Worm (Caenorhabditis elegans) whole organism, late embryonic: ENCODE data around the gene ceh-58.
A peak's percentile ranks its signal among the peaks of the same experiment; 100 is the strongest.

Experiments
- C08G9.2 ChIP-seq: sonication (generic microtip); optimal IDR thresholded peaks from 2 replicates; lab custom pipeline; 2016; ENCODE audit warnings: mild to moderate bottlenecking, missing genetic modification characterization, moderate library complexity, missing compliant biosample characterization
- F13H6.1 ChIP-seq: sonication (generic microtip); optimal IDR thresholded peaks from 2 replicates; lab custom pipeline; 2016; ENCODE audit warnings: missing genetic modification characterization, missing compliant biosample characterization
- K02D7.2 ChIP-seq: sonication (generic microtip); optimal IDR thresholded peaks from 2 replicates; lab custom pipeline; 2017; ENCODE audit warnings: mild to moderate bottlenecking, missing genetic modification characterization, missing compliant biosample characterization
- K09A11.1 ChIP-seq: sonication (generic microtip); optimal IDR thresholded peaks from 2 replicates; lab custom pipeline; 2017; ENCODE audit warnings: antibody characterized with exemption, mild to moderate bottlenecking, missing genetic modification characterization, missing compliant biosample characterization; ENCODE audit not compliant: insufficient read depth
- ahr-1 ChIP-seq: sonication (generic microtip); optimal IDR thresholded peaks from 2 replicates; lab custom pipeline; 2016; ENCODE audit warnings: missing genetic modification characterization, missing compliant biosample characterization
- ceh-14 ChIP-seq: sonication (generic microtip); optimal IDR thresholded peaks from 2 replicates; lab custom pipeline; 2016; ENCODE audit warnings: missing genotype, missing genetic modification characterization, missing compliant biosample characterization
- ceh-18 ChIP-seq: sonication (generic microtip); optimal IDR thresholded peaks from 2 replicates; lab custom pipeline; 2016; ENCODE audit warnings: missing genetic modification characterization, missing compliant biosample characterization
- ceh-19 ChIP-seq: fragments of 200-800 bp; sonication (Bioruptor generic); optimal IDR thresholded peaks from 2 replicates; lab custom pipeline; 2018; ENCODE audit warnings: mild to moderate bottlenecking, missing genetic modification characterization, missing compliant biosample characterization
- ceh-2 ChIP-seq: sonication (generic microtip); optimal IDR thresholded peaks from 2 replicates; lab custom pipeline; 2016; ENCODE audit warnings: missing genotype, missing genetic modification characterization, missing compliant biosample characterization
- ceh-22 ChIP-seq: sonication (generic microtip); optimal IDR thresholded peaks from 2 replicates; lab custom pipeline; 2017; ENCODE audit warnings: missing biosample characterization, missing genetic modification characterization
- ceh-31 ChIP-seq: sonication (generic microtip); optimal IDR thresholded peaks from 2 replicates; lab custom pipeline; 2016; ENCODE audit warnings: missing genetic modification characterization, missing compliant biosample characterization
- ceh-34 ChIP-seq: sonication (generic microtip); optimal IDR thresholded peaks from 2 replicates; lab custom pipeline; 2016; ENCODE audit warnings: mild to moderate bottlenecking, missing genetic modification characterization, missing compliant biosample characterization
- ceh-6 ChIP-seq: fragments of 200-800 bp; sonication (Bioruptor generic); optimal IDR thresholded peaks from 2 replicates; lab custom pipeline; 2018; ENCODE audit warnings: mild to moderate bottlenecking, missing genetic modification characterization, missing compliant biosample characterization
- che-1 ChIP-seq: sonication (generic microtip); optimal IDR thresholded peaks from 2 replicates; lab custom pipeline; 2016; ENCODE audit warnings: mild to moderate bottlenecking, missing genetic modification characterization, missing compliant biosample characterization
- dmd-4 ChIP-seq: sonication (generic microtip); optimal IDR thresholded peaks from 2 replicates; lab custom pipeline; 2016; ENCODE audit warnings: borderline replicate concordance, missing genetic modification characterization, missing compliant biosample characterization
- dve-1 ChIP-seq: sonication (generic microtip); optimal IDR thresholded peaks from 2 replicates; lab custom pipeline; 2017; ENCODE audit warnings: antibody characterized with exemption, mild to moderate bottlenecking, missing genetic modification characterization, missing compliant biosample characterization
- elt-2 ChIP-seq: sonication (generic microtip); optimal IDR thresholded peaks from 2 replicates; lab custom pipeline; 2016; ENCODE audit warnings: missing genetic modification reagents, missing genetic modification characterization, missing compliant biosample characterization
- fkh-6 ChIP-seq: sonication (generic microtip); optimal IDR thresholded peaks from 2 replicates; lab custom pipeline; 2016; ENCODE audit warnings: missing genetic modification characterization, missing compliant biosample characterization
- gmeb-2 ChIP-seq: sonication (generic microtip); optimal IDR thresholded peaks from 2 replicates; lab custom pipeline; 2016; ENCODE audit warnings: missing genetic modification characterization, inconsistent platforms, missing compliant biosample characterization
- hlh-6 ChIP-seq: sonication (generic microtip); optimal IDR thresholded peaks from 2 replicates; lab custom pipeline; 2016; ENCODE audit warnings: missing genotype, missing genetic modification characterization, missing compliant biosample characterization
- hlh-8 ChIP-seq: sonication (generic microtip); optimal IDR thresholded peaks from 2 replicates; lab custom pipeline; 2016; ENCODE audit warnings: missing genotype, missing genetic modification characterization, missing compliant biosample characterization
- lim-6 ChIP-seq: sonication (generic microtip); optimal IDR thresholded peaks from 2 replicates; lab custom pipeline; 2016; ENCODE audit warnings: missing genetic modification characterization, missing compliant biosample characterization
- madf-2 ChIP-seq: sonication (generic microtip); optimal IDR thresholded peaks from 2 replicates; lab custom pipeline; 2017; ENCODE audit warnings: missing genetic modification characterization, missing compliant biosample characterization
- nfya-1 ChIP-seq: sonication (generic microtip); optimal IDR thresholded peaks from 2 replicates; lab custom pipeline; 2017; ENCODE audit warnings: missing genetic modification characterization, mild to moderate bottlenecking, missing compliant biosample characterization, antibody characterized with exemption, moderate library complexity
- nhr-11 ChIP-seq: fragments of 150-350 bp; optimal IDR thresholded peaks from 2 replicates; lab custom pipeline; 2014; ENCODE audit warnings: missing biosample characterization, missing genetic modification characterization
- nhr-232 ChIP-seq: sonication (generic microtip); optimal IDR thresholded peaks from 2 replicates; lab custom pipeline; 2016; ENCODE audit warnings: missing genetic modification characterization, missing compliant biosample characterization
- odd-2 ChIP-seq: sonication (generic microtip); optimal IDR thresholded peaks from 2 replicates; lab custom pipeline; 2017; ENCODE audit warnings: antibody characterized with exemption, mild to moderate bottlenecking, missing genetic modification characterization, missing compliant biosample characterization
- pag-3 ChIP-seq: sonication (generic microtip); optimal IDR thresholded peaks from 2 replicates; lab custom pipeline; 2016; ENCODE audit warnings: missing compliant biosample characterization, missing genetic modification characterization, borderline replicate concordance
- pat-9 ChIP-seq: fragments of 200-800 bp; sonication (Bioruptor generic); optimal IDR thresholded peaks from 2 replicates; lab custom pipeline; 2018; ENCODE audit warnings: mild to moderate bottlenecking, missing genetic modification characterization, moderate library complexity, missing compliant biosample characterization
- pax-1 ChIP-seq: fragments of 150-350 bp; optimal IDR thresholded peaks from 2 replicates; lab custom pipeline; 2014; ENCODE audit warnings: missing biosample characterization, missing genetic modification characterization
- pha-2 ChIP-seq: sonication (generic microtip); optimal IDR thresholded peaks from 2 replicates; lab custom pipeline; 2017; ENCODE audit warnings: mild to moderate bottlenecking, missing genetic modification characterization, missing compliant biosample characterization
- pha-4 ChIP-seq: fragments of 150-350 bp; optimal IDR thresholded peaks from 2 replicates; lab custom pipeline; 2018; ENCODE audit warnings: missing biosample characterization, missing genetic modification reagents, missing genetic modification characterization
- pros-1 ChIP-seq: fragments of 150-350 bp; optimal IDR thresholded peaks from 2 replicates; lab custom pipeline; 2014; ENCODE audit warnings: missing biosample characterization, missing genetic modification reagents, missing genetic modification characterization
- ref-2 ChIP-seq: sonication (generic microtip); optimal IDR thresholded peaks from 2 replicates; lab custom pipeline; 2016; ENCODE audit warnings: missing genetic modification characterization, missing compliant biosample characterization
- rnt-1 ChIP-seq: sonication (generic microtip); optimal IDR thresholded peaks from 2 replicates; lab custom pipeline; 2016; ENCODE audit warnings: missing genetic modification characterization, missing compliant biosample characterization
- sdc-2 ChIP-seq: sonication (generic microtip); optimal IDR thresholded peaks from 2 replicates; lab custom pipeline; 2016; ENCODE audit warnings: missing genotype, missing genetic modification characterization, missing compliant biosample characterization
- sox-4 ChIP-seq: sonication (generic microtip); optimal IDR thresholded peaks from 2 replicates; lab custom pipeline; 2017; ENCODE audit warnings: mild to moderate bottlenecking, missing genetic modification characterization, inconsistent platforms, missing compliant biosample characterization
- syd-9 ChIP-seq: sonication (generic microtip); optimal IDR thresholded peaks from 2 replicates; lab custom pipeline; 2016; ENCODE audit warnings: mild to moderate bottlenecking, missing genetic modification characterization, moderate library complexity, missing compliant biosample characterization
- tbx-2 ChIP-seq: sonication (generic microtip); optimal IDR thresholded peaks from 2 replicates; lab custom pipeline; 2016; ENCODE audit warnings: missing genetic modification characterization, missing compliant biosample characterization
- ttx-3 ChIP-seq: sonication (generic microtip); optimal IDR thresholded peaks from 2 replicates; lab custom pipeline; 2016; ENCODE audit warnings: missing genetic modification reagents, missing genetic modification characterization, missing compliant biosample characterization
- unc-3 ChIP-seq, 2 experiments: fragments of 200-800 bp in 1 of 2; sonication (Bioruptor generic) in 1 of 2; sonication (generic microtip) in 1 of 2; conservative IDR thresholded peaks in 1 of 2; optimal IDR thresholded peaks in 1 of 2; 2 replicates each; pipeline versions ENCODE4 v1.3.6 to Lab custom; 2016 to 2022; ENCODE audit warnings: missing compliant biosample characterization in 2 of 2, missing genetic modification characterization in 2 of 2, missing genetic modification reagents in 1 of 2
- unc-42 ChIP-seq: sonication (generic microtip); optimal IDR thresholded peaks from 2 replicates; lab custom pipeline; 2016; ENCODE audit warnings: missing genotype, missing genetic modification characterization, missing compliant biosample characterization
- zip-5 ChIP-seq: sonication (generic microtip); optimal IDR thresholded peaks from 2 replicates; lab custom pipeline; 2016; ENCODE audit warnings: missing genetic modification characterization, missing compliant biosample characterization
- ztf-16 ChIP-seq: sonication (generic microtip); optimal IDR thresholded peaks from 2 replicates; lab custom pipeline; 2017; ENCODE audit warnings: missing genetic modification characterization, missing compliant biosample characterization

ceh-58 gene

DNA sequence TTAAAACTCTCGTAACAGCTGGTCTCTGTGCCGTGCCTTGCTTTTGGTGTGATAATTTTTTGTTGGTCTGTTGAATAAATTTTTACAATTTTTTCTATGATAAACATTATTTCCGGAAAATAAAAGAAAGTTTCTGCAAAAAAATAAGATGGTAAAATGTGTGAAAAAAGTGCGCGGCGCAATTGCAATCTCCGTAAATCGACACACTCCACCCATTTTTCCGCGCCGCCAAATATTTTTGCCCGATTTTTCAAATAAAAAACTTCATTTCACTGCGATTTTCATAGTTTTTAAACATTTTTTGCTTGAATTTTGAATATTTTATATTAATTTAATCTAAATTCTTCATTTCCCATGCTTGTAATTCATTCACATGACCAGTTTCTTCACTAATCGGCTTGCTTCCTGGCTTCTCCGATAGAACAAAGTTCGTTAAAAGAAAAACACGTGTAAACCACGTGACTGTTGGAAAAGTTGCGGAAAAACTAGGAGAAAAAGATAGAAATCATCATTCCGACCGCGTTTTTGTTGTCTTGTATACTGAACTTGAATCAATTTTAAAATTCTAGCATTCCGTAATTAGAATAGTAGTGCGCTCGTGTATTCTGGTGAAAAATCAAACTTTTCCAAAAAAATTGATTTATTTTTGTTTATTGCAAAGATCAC is 18.8 kb upstream of the ceh-58 start (continued):
- no peak for TF ChIP-seq pax-1 (tag; lab: Kevin White, UChicago)
- peak; percentile 49; the same call in 1 of the 2 replicates for TF ChIP-seq unc-3 (GFP tag; conservative IDR thresholded peaks at IDR 0.05; lab: Robert Waterston, UW)
- peak; percentile 36 for TF ChIP-seq unc-3 (tag; optimal IDR thresholded peaks at IDR 0.05; lab: Kevin White, UChicago)
- peak; percentile 54 for TF ChIP-seq nhr-232 (tag; lab: Kevin White, UChicago)
- no peak for TF ChIP-seq rnt-1 (tag; lab: Kevin White, UChicago)
- peak; percentile 58 for TF ChIP-seq K09A11.1
- TF ChIP-seq ztf-16 (tag; lab: Kevin White, UChicago): peak; percentile 45
- TF ChIP-seq nfya-1 (tag; lab: Kevin White, UChicago): peak; percentile 69
- TF ChIP-seq hlh-8 (tag; lab: Kevin White, UChicago): peak; percentile 13
- TF ChIP-seq zip-5 (tag; lab: Kevin White, UChicago): peak; percentile 40
- TF ChIP-seq F13H6.1: peak; percentile 17
- TF ChIP-seq ref-2 (tag; lab: Kevin White, UChicago): peak; percentile 51
- TF ChIP-seq pros-1 (tag; lab: Kevin White, UChicago): peak; percentile 10
- TF ChIP-seq pat-9: peak; percentile 50
- no peak for TF ChIP-seq pag-3 (tag; lab: Kevin White, UChicago)
- TF ChIP-seq ceh-2 (tag; lab: Kevin White, UChicago): peak; percentile 42
- TF ChIP-seq ceh-6: no peak
- peak; percentile 67 for TF ChIP-seq gmeb-2 (tag; lab: Kevin White, UChicago)
- peak; percentile 34 for TF ChIP-seq unc-42
- peak; percentile 86 for TF ChIP-seq elt-2 (tag; lab: Kevin White, UChicago)

DNA sequence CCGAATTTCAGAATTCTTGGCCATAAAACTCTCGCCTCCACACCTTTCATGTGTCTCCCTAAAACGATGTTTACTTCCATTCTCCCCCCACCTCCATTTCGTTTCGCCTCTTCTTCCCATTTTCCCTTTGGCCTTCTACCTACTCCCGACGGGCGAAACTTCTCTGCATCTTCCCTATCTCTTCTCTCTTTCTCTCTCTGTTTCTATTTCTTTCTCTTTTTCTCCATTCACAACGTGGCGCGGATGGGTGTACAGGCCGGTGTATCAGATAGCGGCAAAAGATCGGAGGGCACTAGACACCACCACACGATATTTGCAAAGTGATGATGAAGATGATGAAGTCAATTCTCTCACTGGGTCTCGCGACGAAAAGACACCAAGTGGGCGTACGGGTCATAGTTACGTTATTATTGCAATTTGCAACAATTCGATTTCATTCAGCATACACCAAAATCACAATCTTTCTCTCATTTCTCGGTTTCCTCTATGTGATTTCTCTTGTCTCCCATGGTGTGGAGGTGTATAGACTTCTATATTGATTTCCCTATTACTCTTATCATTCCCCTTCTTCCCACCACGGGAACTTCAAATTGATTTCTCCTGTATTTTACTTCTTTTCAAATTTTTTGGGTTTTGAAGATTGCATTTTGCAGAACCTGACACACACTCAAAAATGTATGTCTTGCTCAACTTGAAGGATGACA is 15.4 kb upstream of the ceh-58 start, which contains the start of gene ztf-27:
Gene ztf-27 (plus strand): TSS at position 654 of the 704 bp plus-strand sequence.
- peak; percentile 57 for TF ChIP-seq ceh-18 (tag; lab: Kevin White, UChicago)
- TF ChIP-seq elt-2 (tag; lab: Kevin White, UChicago): no peak
- peak; percentile 14 for TF ChIP-seq sdc-2 (tag; lab: Kevin White, UChicago)
- peak; percentile 41 for TF ChIP-seq nfya-1 (tag; lab: Kevin White, UChicago)
- peak; percentile 54 for TF ChIP-seq ceh-34
- peak; percentile 26 for TF ChIP-seq C08G9.2 (tag; lab: Kevin White, UChicago)
- peak; percentile 16 for TF ChIP-seq ref-2 (tag; lab: Kevin White, UChicago)
- TF ChIP-seq pros-1 (tag; lab: Kevin White, UChicago): peak; percentile 23
- TF ChIP-seq dve-1 (tag; lab: Kevin White, UChicago): peak; percentile 34
- TF ChIP-seq syd-9 (tag; lab: Kevin White, UChicago): peak; percentile 10
- peak; percentile 22 for TF ChIP-seq tbx-2
- TF ChIP-seq madf-2 (tag; lab: Kevin White, UChicago): peak; percentile 18
- no peak for TF ChIP-seq K02D7.2 (tag; lab: Kevin White, UChicago)
- peak; percentile 27 for TF ChIP-seq ceh-31 (tag; lab: Kevin White, UChicago)
- TF ChIP-seq F13H6.1: peak; percentile 1
- TF ChIP-seq unc-42: no peak
- TF ChIP-seq ceh-6: peak; percentile 4
- no peak for TF ChIP-seq nhr-11
- no peak for TF ChIP-seq ahr-1 (tag; lab: Kevin White, UChicago)
- peak; percentile 7 for TF ChIP-seq hlh-6 (tag; lab: Kevin White, UChicago)
- TF ChIP-seq, all 69 proteins: peak for 15

ce11 chrII:10382247-10382646 is 12.8 kb upstream of the ceh-58 start:
- TF ChIP-seq dmd-4 (tag; lab: Kevin White, UChicago): no peak
- TF ChIP-seq nfya-1 (tag; lab: Kevin White, UChicago): peak; percentile 71
- no peak for TF ChIP-seq ceh-22 (tag; lab: Kevin White, UChicago)
- TF ChIP-seq tbx-2: peak; percentile 41
- no peak for TF ChIP-seq sox-4 (tag; lab: Kevin White, UChicago)
- no peak for TF ChIP-seq ceh-19 (GFP tag; lab: Kevin White, UChicago)
- TF ChIP-seq gmeb-2 (tag; lab: Kevin White, UChicago): no peak
- TF ChIP-seq che-1: no peak
- no peak for TF ChIP-seq unc-3 (GFP tag; conservative IDR thresholded peaks at IDR 0.05; lab: Robert Waterston, UW)
- TF ChIP-seq unc-3 (tag; optimal IDR thresholded peaks at IDR 0.05; lab: Kevin White, UChicago): no peak
- no peak for TF ChIP-seq odd-2 (tag; lab: Kevin White, UChicago)
- no peak for TF ChIP-seq ceh-14 (tag; lab: Kevin White, UChicago)
- no peak for TF ChIP-seq lim-6
- TF ChIP-seq ttx-3: no peak
- no peak for TF ChIP-seq hlh-8 (tag; lab: Kevin White, UChicago)
- TF ChIP-seq hlh-6 (tag; lab: Kevin White, UChicago): no peak
- peak; percentile 29 for TF ChIP-seq dve-1 (tag; lab: Kevin White, UChicago)
- TF ChIP-seq pha-2 (tag; lab: Kevin White, UChicago): no peak
- no peak for TF ChIP-seq fkh-6 (tag; lab: Kevin White, UChicago)
- no peak for TF ChIP-seq C08G9.2 (tag; lab: Kevin White, UChicago)
- no peak for TF ChIP-seq pha-4 (tag; lab: Kevin White, UChicago)
- TF ChIP-seq elt-2 (tag; lab: Kevin White, UChicago): no peak
